Fruit fly (Drosophila melanogaster) whole organism, pupa: Measurements from ENCODE around the gene gd.

Source experiments
- CG10348 ChIP-seq: fragments of 200-800 bp; sonication (Bioruptor generic); IDR thresholded peaks from 2 replicates; pipeline ENCODE4 v1.3.6; 2022; ENCODE audit warnings: missing biosample characterization, missing genetic modification characterization
- CG12605 ChIP-seq: fragments of 200-800 bp; sonication (Bioruptor generic); IDR thresholded peaks from 2 replicates; pipeline ENCODE4 v1.3.6; 2022; ENCODE audit warnings: missing biosample characterization, missing genetic modification characterization
- CG13204 ChIP-seq: fragments of 200-800 bp; sonication (Bioruptor generic); optimal IDR thresholded peaks from 2 replicates; lab custom pipeline; 2018; ENCODE audit warnings: missing biosample characterization, mild to moderate bottlenecking, missing genetic modification characterization, moderate library complexity
- CG14655 ChIP-seq: fragments of 200-800 bp; sonication (Bioruptor generic); optimal IDR thresholded peaks from 3 replicates; lab custom pipeline; 2017; ENCODE audit warnings: mild to moderate bottlenecking, missing biosample characterization, missing genetic modification reagents, missing genetic modification characterization
- CG15710 ChIP-seq: fragments of 200-800 bp; sonication (Bioruptor generic); optimal IDR thresholded peaks from 2 replicates; lab custom pipeline; 2018; ENCODE audit warnings: missing biosample characterization, mild to moderate bottlenecking, missing genetic modification characterization, moderate library complexity
- CG17806 ChIP-seq: fragments of 200-800 bp; sonication (Bioruptor generic); optimal IDR thresholded peaks from 2 replicates; lab custom pipeline; 2018; ENCODE audit warnings: missing biosample characterization, mild to moderate bottlenecking, missing genetic modification characterization, moderate library complexity
- CG32121 ChIP-seq: fragments of 200-800 bp; sonication (Bioruptor generic); IDR thresholded peaks from 2 replicates; pipeline ENCODE4 v1.3.6; 2022; ENCODE audit warnings: missing biosample characterization, missing genetic modification characterization
- CG34367 ChIP-seq: fragments of 200-800 bp; sonication (Bioruptor generic); optimal IDR thresholded peaks from 2 replicates; lab custom pipeline; 2018; ENCODE audit warnings: missing biosample characterization, mild to moderate bottlenecking, missing genetic modification characterization
- CG4496 ChIP-seq: fragments of 200-800 bp; sonication (Bioruptor generic); IDR thresholded peaks from 3 replicates; pipeline ENCODE4 v1.3.6; 2022; ENCODE audit warnings: missing biosample characterization, missing genetic modification characterization
- CG8159 ChIP-seq: fragments of 200-800 bp; sonication (Bioruptor generic); optimal IDR thresholded peaks from 3 replicates; lab custom pipeline; 2018; ENCODE audit warnings: missing biosample characterization, mild to moderate bottlenecking, missing genetic modification characterization, moderate library complexity
- CG8301 ChIP-seq: fragments of 200-800 bp; sonication (Bioruptor generic); optimal IDR thresholded peaks from 2 replicates; lab custom pipeline; 2018; ENCODE audit warnings: missing biosample characterization, mild to moderate bottlenecking, missing genetic modification characterization
- CG9948 ChIP-seq: fragments of 200-800 bp; sonication (Bioruptor generic); optimal IDR thresholded peaks from 2 replicates; lab custom pipeline; 2018; ENCODE audit warnings: missing biosample characterization, mild to moderate bottlenecking, missing genetic modification characterization, moderate library complexity
- D1 ChIP-seq: fragments of 200-800 bp; sonication (Bioruptor generic); optimal IDR thresholded peaks from 2 replicates; lab custom pipeline; 2018; ENCODE audit warnings: missing biosample characterization, mild to moderate bottlenecking, missing genetic modification characterization, moderate library complexity
- EcR ChIP-seq: fragments of 200-800 bp; sonication (Bioruptor generic); optimal IDR thresholded peaks from 3 replicates; lab custom pipeline; 2019; ENCODE audit warnings: missing biosample characterization, missing genetic modification characterization, mild to moderate bottlenecking, moderate library complexity, missing genetic modification reagents
- Ets98B ChIP-seq: fragments of 200-800 bp; sonication (Bioruptor generic); IDR thresholded peaks from 2 replicates; pipeline ENCODE4 v1.3.6; 2022; ENCODE audit warnings: missing biosample characterization, missing genetic modification characterization
- Pif1A ChIP-seq: fragments of 200-800 bp; sonication (Bioruptor generic); optimal IDR thresholded peaks from 3 replicates; lab custom pipeline; 2016; ENCODE audit warnings: missing biosample characterization, missing genetic modification characterization
- Pif1B ChIP-seq: fragments of 200-800 bp; sonication (Bioruptor generic); optimal IDR thresholded peaks from 3 replicates; lab custom pipeline; 2016; ENCODE audit warnings: missing biosample characterization, missing genetic modification characterization
- Snoo ChIP-seq: fragments of 200-800 bp; sonication (Bioruptor generic); optimal IDR thresholded peaks from 3 replicates; lab custom pipeline; 2017; ENCODE audit warnings: missing biosample characterization, mild to moderate bottlenecking, missing genetic modification characterization, inconsistent platforms
- fd96Ca ChIP-seq: fragments of 200-800 bp; sonication (Bioruptor generic); IDR thresholded peaks from 3 replicates; pipeline ENCODE4 v1.3.6; 2022; ENCODE audit warnings: missing biosample characterization, missing genetic modification characterization
- gl ChIP-seq: fragments of 200-800 bp; sonication (Bioruptor generic); optimal IDR thresholded peaks from 2 replicates; lab custom pipeline; 2018; ENCODE audit warnings: missing biosample characterization, mild to moderate bottlenecking, missing genetic modification characterization
- rn ChIP-seq: fragments of 200-800 bp; sonication (Bioruptor generic); IDR thresholded peaks from 2 replicates; pipeline ENCODE4 v1.3.6; 2022; ENCODE audit warnings: missing biosample characterization, missing genetic modification characterization

The gd gene

dm6 chrX:12028825-12029514, 41.4 kb upstream of the gd start, which contains the start of gene Usp7:
Usp7 (minus strand) TSS chrX:12029032.
- TF ChIP-seq Ets98B (GFP tag; lab: Robert Waterston, UW) (peak; percentile 22; the same call in 1 of the 2 replicates), CG4496 (GFP tag; lab: Robert Waterston, UW) (peak; percentile 63), CG17806 (no peak)

dm6 chrX:12021750-12022149, 34.2 kb upstream of the gd start:
- TF ChIP-seq rn (GFP tag; lab: Robert Waterston, UW) (no peak), Pif1A (GFP tag; lab: Kevin White, UChicago) (no peak), CG34367 (tag; lab: Kevin White, UChicago) (no peak), CG8301 (no peak)

- TF ChIP-seq Pif1A (GFP tag; lab: Kevin White, UChicago) (no peak), CG32121 (GFP tag; lab: Robert Waterston, UW) (no peak)
These were observed 33.3 kb upstream of the gd start, which contains the start of gene Tango4 for dm6 chrX:12020857-12021256. Tango4 (plus strand) TSS chrX:12021068.

DNA sequence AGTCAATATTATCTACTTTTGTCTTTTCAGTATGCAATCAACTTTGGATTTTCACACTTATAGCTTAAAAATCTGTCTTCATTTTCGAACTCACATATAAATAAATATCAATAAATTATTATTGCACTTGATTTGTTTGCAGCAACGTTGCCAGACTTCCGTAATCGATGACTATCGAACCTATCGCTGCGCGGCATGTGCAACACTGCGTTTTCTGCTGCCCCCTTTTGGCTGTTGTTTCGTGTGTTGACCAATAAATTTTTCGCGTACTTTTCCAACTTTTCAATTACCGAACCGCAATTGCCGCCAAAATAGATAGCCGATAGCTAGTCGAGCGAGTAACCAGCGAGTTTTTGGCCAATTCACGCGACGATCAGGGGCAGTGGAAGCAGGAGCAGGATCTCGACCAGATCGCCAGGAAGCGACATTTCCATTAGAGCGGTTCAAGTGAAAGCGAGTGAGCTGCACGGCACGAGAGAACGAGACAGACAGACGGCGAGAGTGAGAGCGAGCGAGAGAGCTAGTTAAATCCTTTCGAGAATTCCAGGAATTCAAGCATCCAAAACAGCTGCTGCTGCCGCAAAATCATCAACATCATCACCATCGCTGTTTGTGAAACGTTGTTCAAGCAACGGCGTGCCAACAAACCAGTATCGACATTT, 31.0 kb upstream of the gd start, which contains the start of gene Lsm12a:
Gene Lsm12a, plus strand, starts transcription at position 201 of the 662 bp plus-strand sequence.
- TF ChIP-seq fd96Ca, result no peak
- no peak for TF ChIP-seq Pif1A (GFP tag; lab: Kevin White, UChicago)
- no peak for TF ChIP-seq CG17806
- TF ChIP-seq CG14655 (GFP tag; lab: Kevin White, UChicago), result no peak
- TF ChIP-seq CG8301, result no peak
- no peak for TF ChIP-seq CG32121 (GFP tag; lab: Robert Waterston, UW)
- no peak for TF ChIP-seq Snoo (tag; lab: Kevin White, UChicago)
- no peak for TF ChIP-seq rn (GFP tag; lab: Robert Waterston, UW)

dm6 chrX:12017815-12018439, 30.4 kb upstream of the gd start, which contains the start of gene Chrac-16:
Chrac-16 (minus strand) TSS chrX:12017961.
- no peak for TF ChIP-seq CG14655 (GFP tag; lab: Kevin White, UChicago)
- TF ChIP-seq gl, result no peak
- no peak for TF ChIP-seq CG8301
- no peak for TF ChIP-seq CG15710 (tag; lab: Kevin White, UChicago)
- no peak for TF ChIP-seq fd96Ca
- TF ChIP-seq CG13204 (GFP tag; lab: Kevin White, UChicago), result no peak
- no peak for TF ChIP-seq EcR (GFP tag; lab: Kevin White, UChicago)
- TF ChIP-seq CG34367 (tag; lab: Kevin White, UChicago), result no peak
- TF ChIP-seq CG8159 (tag; lab: Kevin White, UChicago), result no peak
- TF ChIP-seq CG4496 (GFP tag; lab: Robert Waterston, UW), result no peak
- no peak for TF ChIP-seq CG17806

DNA sequence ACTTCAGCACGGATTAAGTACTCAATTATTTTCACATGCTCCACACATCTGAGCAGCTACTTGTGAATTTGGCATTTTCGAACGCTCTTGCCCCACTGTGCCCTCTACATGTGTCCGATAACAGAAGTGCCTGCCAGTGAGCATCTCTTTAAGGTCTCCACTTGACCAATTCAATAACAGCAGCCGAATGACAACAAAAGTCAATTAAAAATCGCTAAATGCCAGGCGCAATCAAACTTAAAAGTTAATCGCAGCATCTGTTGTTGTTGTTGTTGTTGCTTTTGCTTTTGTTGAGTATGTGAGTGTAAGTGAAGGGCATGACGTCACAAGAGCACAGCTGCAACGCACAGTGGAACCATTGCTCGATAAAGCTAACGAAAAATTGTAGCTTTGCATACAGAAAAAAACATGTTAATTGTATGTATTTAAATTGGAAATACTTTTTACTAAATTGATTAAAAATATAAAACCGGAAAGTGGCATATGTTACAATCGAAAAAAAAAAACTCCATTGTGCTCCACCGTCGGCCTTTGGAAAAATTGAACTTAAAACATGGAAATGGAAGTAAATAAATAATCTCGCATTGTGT, 27.3 kb upstream of the gd start:
- TF ChIP-seq Pif1B (GFP tag; lab: Kevin White, UChicago), result peak; percentile 77
- peak; percentile 65 for TF ChIP-seq Snoo (tag; lab: Kevin White, UChicago)
- no peak for TF ChIP-seq CG14655 (GFP tag; lab: Kevin White, UChicago)
- peak; percentile 69 for TF ChIP-seq EcR (GFP tag; lab: Kevin White, UChicago)
- peak; percentile 63 for TF ChIP-seq Ets98B (GFP tag; lab: Robert Waterston, UW)
- TF ChIP-seq CG15710 (tag; lab: Kevin White, UChicago), result peak; percentile 45
- no peak for TF ChIP-seq CG10348
- TF ChIP-seq CG9948, result peak; percentile 28
- TF ChIP-seq Pif1A (GFP tag; lab: Kevin White, UChicago), result peak; percentile 70
- no peak for TF ChIP-seq CG13204 (GFP tag; lab: Kevin White, UChicago)
- TF ChIP-seq CG32121 (GFP tag; lab: Robert Waterston, UW), result peak; percentile 48
- TF ChIP-seq CG34367 (tag; lab: Kevin White, UChicago), result peak; percentile 37
- peak; percentile 55 for TF ChIP-seq CG17806
- no peak for TF ChIP-seq fd96Ca
- peak; percentile 64 for TF ChIP-seq CG8159 (tag; lab: Kevin White, UChicago)
- TF ChIP-seq gl, result peak; percentile 35
- no peak for TF ChIP-seq rn (GFP tag; lab: Robert Waterston, UW)
- no peak for TF ChIP-seq D1 (tag; lab: Kevin White, UChicago)
- peak; percentile 20 for TF ChIP-seq CG8301
- peak; percentile 52; the same call in 1 of the 2 replicates for TF ChIP-seq CG12605 (GFP tag; lab: Robert Waterston, UW)
- 0 out of 3 replicates have a peak, but pooled peaks have one; percentile 30 for TF ChIP-seq CG4496 (GFP tag; lab: Robert Waterston, UW)
